Worm (Caenorhabditis elegans): Measurements from ENCODE around the gene ccm-3.

DNA sequence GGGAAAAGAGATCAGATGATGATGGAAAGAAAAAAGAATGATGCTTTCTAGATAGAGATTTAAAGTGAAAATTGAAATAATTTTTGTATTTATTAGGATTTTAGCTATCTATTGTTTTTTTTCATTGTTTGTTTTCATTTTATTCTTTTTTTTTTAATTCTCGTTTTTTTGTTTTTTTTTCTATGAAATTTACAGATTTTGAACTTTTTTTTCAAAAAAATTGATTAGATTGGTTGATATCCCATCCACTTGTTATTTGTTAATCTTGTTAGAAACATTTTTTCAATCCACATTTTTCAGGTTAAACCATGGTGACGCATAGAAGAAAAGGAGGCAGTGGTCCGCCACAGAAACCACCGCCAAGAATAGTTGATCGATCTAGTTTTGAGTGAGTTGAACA, 23.0 kb downstream of the ccm-3 start, which contains the start of gene algn-9:
- no peak for TF ChIP-seq nhr-28 (tag; optimal IDR thresholded peaks at IDR 0.05)
- TF ChIP-seq sptf-1 (tag; optimal IDR thresholded peaks at IDR 0.05): no peak
- TF ChIP-seq blmp-1 (tag; optimal IDR thresholded peaks at IDR 0.05): no peak
- no peak for TF ChIP-seq nhr-237 (tag; optimal IDR thresholded peaks at IDR 0.05)
- TF ChIP-seq ham-2 (GFP tag; optimal IDR thresholded peaks at IDR 0.05): no peak
